Worm (Caenorhabditis elegans): ENCODE results near the gene C25G6.1.
A peak's percentile ranks its signal among the peaks of the same experiment; 100 is the strongest.

The C25G6.1 gene

DNA sequence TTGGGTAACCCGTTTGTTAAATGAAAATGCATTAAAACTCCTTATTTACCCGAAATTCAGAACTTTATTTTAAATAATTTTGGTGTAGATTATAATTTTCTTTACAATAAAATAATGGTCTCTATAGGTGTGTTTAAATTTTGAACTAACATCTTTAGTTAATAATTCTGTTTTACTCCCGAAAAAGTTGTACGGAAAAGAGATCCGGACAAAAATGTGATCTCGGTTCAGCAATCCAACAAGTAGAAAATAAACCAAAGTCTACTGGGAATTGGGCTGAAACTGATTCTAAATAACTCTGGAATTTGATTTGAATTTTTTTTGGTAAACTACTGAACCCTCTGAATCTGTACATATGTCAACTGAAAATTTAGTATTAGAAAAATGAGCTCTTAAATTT is 25.0 kb downstream of the C25G6.1 start:
- no peak for TF ChIP-seq ztf-28 (GFP tag; IDR thresholded peaks at IDR 0.05)
- TF ChIP-seq rcor-1 (GFP tag; IDR thresholded peaks at IDR 0.05) = no peak
- no peak for TF ChIP-seq tlf-1 (GFP tag; optimal IDR thresholded peaks at IDR 0.05)
- TF ChIP-seq egrh-3 (GFP tag; IDR thresholded peaks at IDR 0.05) = no peak
- TF ChIP-seq madf-6 (GFP tag; IDR thresholded peaks at IDR 0.05) = no peak
- TF ChIP-seq him-1 (tag; optimal IDR thresholded peaks at IDR 0.05) = no peak
- TF ChIP-seq ztf-25 (GFP tag; IDR thresholded peaks at IDR 0.05) = no peak
- TF ChIP-seq tbx-9 (tag; optimal IDR thresholded peaks at IDR 0.05; ENCODE audit: borderline replicate concordance) = no peak
- TF ChIP-seq die-1 (tag; optimal IDR thresholded peaks at IDR 0.05) = no peak
- no peak for TF ChIP-seq F22D6.2 (tag; optimal IDR thresholded peaks at IDR 0.05)
- TF ChIP-seq ztf-3 (GFP tag; optimal IDR thresholded peaks at IDR 0.05) = no peak
- TF ChIP-seq F10E7.11 (tag; optimal IDR thresholded peaks at IDR 0.05) = no peak
- no peak for TF ChIP-seq ztf-6 (GFP tag; IDR thresholded peaks at IDR 0.05)

DNA sequence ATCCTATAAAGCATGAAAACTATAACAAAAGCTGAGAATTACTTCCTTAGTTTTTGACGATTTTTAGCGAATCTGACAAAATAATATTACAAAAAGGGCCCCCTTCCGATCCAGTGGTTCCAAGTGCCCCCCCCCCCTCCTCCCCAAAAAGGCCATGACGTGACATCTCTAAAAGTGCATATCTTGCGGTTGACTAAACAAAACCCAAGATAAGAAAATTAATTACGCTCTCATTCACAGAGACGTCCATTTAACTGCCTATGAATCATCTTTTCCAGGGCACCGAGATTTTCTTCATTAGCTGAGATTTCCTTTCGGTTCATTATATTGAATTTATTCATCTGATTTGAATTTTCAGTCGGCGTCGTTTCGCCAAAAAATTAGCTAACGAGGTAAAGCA is 29.2 kb downstream of the C25G6.1 start, which contains the start of gene inso-1:
Gene inso-1 (plus strand): TSS at position 301 of the 400 bp plus-strand sequence.
- TF ChIP-seq ets-4 (GFP tag; optimal IDR thresholded peaks at IDR 0.05) (no peak), gei-17 (GFP tag; optimal IDR thresholded peaks at IDR 0.05) (no peak), Y67H2A.10 (GFP tag; conservative IDR thresholded peaks at IDR 0.05) (no peak)

DNA sequence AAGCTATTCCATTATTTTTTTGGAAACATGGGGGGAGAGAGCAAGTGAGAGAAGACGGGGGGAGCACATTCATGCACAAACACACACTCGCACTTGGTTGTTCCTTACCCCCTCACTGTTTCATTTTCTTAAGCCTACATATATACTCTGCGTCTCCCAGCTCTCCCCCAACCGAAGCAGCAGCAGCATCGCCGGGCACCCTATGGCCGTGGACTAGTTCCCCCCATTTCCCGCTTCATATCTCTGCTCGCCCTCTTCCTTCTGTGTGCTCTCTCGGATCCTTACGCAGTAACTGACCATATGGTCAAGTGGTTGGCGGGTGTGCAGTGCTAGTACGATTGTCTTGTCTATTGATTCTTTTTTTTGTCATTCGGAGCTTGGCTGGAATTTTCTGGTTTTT is 31.6 kb downstream of the C25G6.1 start:
- TF ChIP-seq K11D2.4 (GFP tag; IDR thresholded peaks at IDR 0.05) (0 out of 2 replicates have a peak, but pooled peaks have one; percentile 12), lsy-27 (tag; optimal IDR thresholded peaks at IDR 0.05; ENCODE audit: borderline replicate concordance, insufficient read depth) (no peak), egl-18 (GFP tag; IDR thresholded peaks at IDR 0.05) (no peak), nhr-27 (tag; optimal IDR thresholded peaks at IDR 0.05) (no peak), ekl-4 (GFP tag; IDR thresholded peaks at IDR 0.05) (0 out of 2 replicates have a peak, but pooled peaks have one; percentile 31), ceh-58 (GFP tag; IDR thresholded peaks at IDR 0.05) (no peak), lin-54 (GFP tag; optimal IDR thresholded peaks at IDR 0.05) (no peak), pbrm-1 (GFP tag; IDR thresholded peaks at IDR 0.05) (0 out of 2 replicates have a peak, but pooled peaks have one; percentile 14), madf-8 (GFP tag; conservative IDR thresholded peaks at IDR 0.05) (no peak), die-1 (tag; optimal IDR thresholded peaks at IDR 0.05) (peak; percentile 27), ztf-26 (tag; optimal IDR thresholded peaks at IDR 0.05) (no peak), rcor-1 (GFP tag; IDR thresholded peaks at IDR 0.05) (peak; percentile 29; the same call in 1 of the 2 replicates), egrh-3 (GFP tag; IDR thresholded peaks at IDR 0.05) (peak; percentile 74), T26A5.8 (tag; optimal IDR thresholded peaks at IDR 0.05) (peak; percentile 15), ztf-22 (GFP tag; optimal IDR thresholded peaks at IDR 0.05) (peak; percentile 23), unc-62 (GFP tag; optimal IDR thresholded peaks at IDR 0.05) (no peak), let-526 (GFP tag; IDR thresholded peaks at IDR 0.05) (0 out of 2 replicates have a peak, but pooled peaks have one; percentile 14), hsf-1 (GFP tag; IDR thresholded peaks at IDR 0.05) (no peak), aptf-3 (GFP tag; IDR thresholded peaks at IDR 0.05) (no peak), chd-7 (tag; optimal IDR thresholded peaks at IDR 0.05) (peak; percentile 36), ztf-28 (GFP tag; IDR thresholded peaks at IDR 0.05) (0 out of 2 replicates have a peak, but pooled peaks have one; percentile 50), unc-130 (GFP tag; optimal IDR thresholded peaks at IDR 0.05) (no peak), C06A6.2 (GFP tag; conservative IDR thresholded peaks at IDR 0.05) (no peak), atf-7 (tag; optimal IDR thresholded peaks at IDR 0.05) (peak; percentile 33), rpc-1 (optimal IDR thresholded peaks at IDR 0.05) (no peak), rpc-1 (tag; optimal IDR thresholded peaks at IDR 0.05) (no peak), efl-1 (GFP tag; optimal IDR thresholded peaks at IDR 0.05) (no peak), mcd-1 (GFP tag; IDR thresholded peaks at IDR 0.05) (peak; percentile 58), athp-1 (tag; optimal IDR thresholded peaks at IDR 0.05) (peak; percentile 24), F37B4.10 (GFP tag; IDR thresholded peaks at IDR 0.05) (no peak), xnd-1 (tag; optimal IDR thresholded peaks at IDR 0.05) (no peak), hmg-20 (GFP tag; IDR thresholded peaks at IDR 0.05) (0 out of 2 replicates have a peak, but pooled peaks have one; percentile 25), Y53G8AR.9 (GFP tag; conservative IDR thresholded peaks at IDR 0.05) (no peak), B0336.3 (GFP tag; IDR thresholded peaks at IDR 0.05) (peak; percentile 50; the same call in 1 of the 2 replicates), him-1 (tag; optimal IDR thresholded peaks at IDR 0.05) (no peak), hlh-12 (tag; optimal IDR thresholded peaks at IDR 0.05) (no peak)

Measured in whole organism, young adult.